Worm (Caenorhabditis elegans): ENCODE measurements around the gene clc-19.

DNA sequence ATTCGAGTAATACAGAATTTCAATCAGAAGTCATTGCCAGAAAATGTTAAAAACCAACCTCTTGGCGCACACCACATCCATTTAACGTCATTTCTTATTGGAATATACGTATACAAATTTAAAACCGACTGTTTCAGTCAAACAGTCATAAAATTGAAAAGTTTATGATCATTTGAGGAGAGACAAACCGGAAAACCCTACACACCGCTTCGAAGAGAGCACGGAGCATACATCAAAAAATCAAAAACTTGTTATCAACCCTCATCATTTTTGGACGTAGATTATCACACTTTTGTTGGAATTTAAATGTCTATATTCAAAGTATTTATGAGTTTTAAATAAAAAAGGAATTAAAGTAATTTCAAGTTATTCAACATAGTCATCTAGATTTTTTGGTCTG is 17.6 kb upstream of the clc-19 start, which contains the start of gene T24C4.10:
- TF ChIP-seq dao-5 (tag; optimal IDR thresholded peaks at IDR 0.05), result no peak
- TF ChIP-seq W03F9.2 (tag; optimal IDR thresholded peaks at IDR 0.05), result no peak
